Worm (Caenorhabditis elegans) whole organism, young adult: ENCODE measurements around the gene F43C9.1.

Source experiments
- B0336.3 ChIP-seq: fragments of 200-800 bp; sonication (Bioruptor generic); IDR thresholded peaks from 2 replicates; pipeline ENCODE4 v1.3.6; 2022; ENCODE audit warnings: missing genetic modification characterization, missing compliant biosample characterization
- F10E7.11 ChIP-seq: sonication (generic microtip); optimal IDR thresholded peaks from 2 replicates; lab custom pipeline; 2017; ENCODE audit warnings: mild to moderate bottlenecking, missing genetic modification characterization, moderate library complexity, missing compliant biosample characterization
- F22D6.2 ChIP-seq: sonication (generic microtip); optimal IDR thresholded peaks from 2 replicates; lab custom pipeline; 2016; ENCODE audit warnings: mild to moderate bottlenecking, missing genetic modification characterization, missing compliant biosample characterization
- T07F8.4 ChIP-seq: sonication (generic microtip); optimal IDR thresholded peaks from 2 replicates; lab custom pipeline; 2016; ENCODE audit warnings: mild to moderate bottlenecking, missing genetic modification characterization, moderate library complexity, missing compliant biosample characterization
- Y53F4B.3 ChIP-seq: fragments of 200-800 bp; sonication (Bioruptor generic); IDR thresholded peaks from 2 replicates; pipeline ENCODE4 v1.3.6; 2022; ENCODE audit warnings: missing genetic modification reagents, missing genetic modification characterization, missing compliant biosample characterization
- ZK185.1 ChIP-seq: sonication (generic microtip); optimal IDR thresholded peaks from 2 replicates; lab custom pipeline; 2016; ENCODE audit warnings: mild to moderate bottlenecking, missing genetic modification characterization, missing compliant biosample characterization; ENCODE audit not compliant: poor library complexity, severe bottlenecking
- akir-1 ChIP-seq: fragments of 200-800 bp; sonication (Bioruptor generic); optimal IDR thresholded peaks from 2 replicates; lab custom pipeline; 2018; ENCODE audit warnings: mild to moderate bottlenecking, missing genetic modification characterization, moderate library complexity, missing compliant biosample characterization
- aptf-2 ChIP-seq: fragments of 200-800 bp; sonication (Bioruptor generic); conservative IDR thresholded peaks from 2 replicates; pipeline ENCODE4 v1.3.6; 2022; ENCODE audit warnings: missing genetic modification reagents, missing genetic modification characterization, missing compliant biosample characterization
- atf-7 ChIP-seq: sonication (generic microtip); optimal IDR thresholded peaks from 2 replicates; lab custom pipeline; 2017; ENCODE audit warnings: mild to moderate bottlenecking, missing genetic modification characterization, missing compliant biosample characterization
- ccch-3 ChIP-seq: fragments of 200-800 bp; sonication (Bioruptor generic); optimal IDR thresholded peaks from 2 replicates; lab custom pipeline; 2018; ENCODE audit warnings: mild to moderate bottlenecking, missing genetic modification characterization, missing compliant biosample characterization
- cebp-1 ChIP-seq, 2 experiments: fragments of 200-800 bp in 1 of 2; sonication (Bioruptor generic) in 1 of 2; sonication (generic microtip) in 1 of 2; IDR thresholded peaks in 1 of 2; optimal IDR thresholded peaks in 1 of 2; 2 replicates each; pipeline versions ENCODE4 v1.3.6 to Lab custom; 2017 to 2022; ENCODE audit warnings: missing compliant biosample characterization in 2 of 2, missing genetic modification characterization in 2 of 2, mild to moderate bottlenecking in 1 of 2, missing genetic modification reagents in 1 of 2, moderate library complexity in 1 of 2
- ceh-40 ChIP-seq: fragments of 200-800 bp; sonication (Bioruptor generic); IDR thresholded peaks from 2 replicates; pipeline ENCODE4 v1.3.6; 2022; ENCODE audit warnings: missing genetic modification characterization, missing compliant biosample characterization
- dox-1 ChIP-seq: fragments of 200-800 bp; sonication (Bioruptor generic); IDR thresholded peaks from 2 replicates; pipeline ENCODE4 v1.3.6; 2022; ENCODE audit warnings: missing genetic modification reagents, missing genetic modification characterization, missing compliant biosample characterization
- dpl-1 ChIP-seq: fragments of 150-350 bp; optimal IDR thresholded peaks from 2 replicates; lab custom pipeline; 2014; ENCODE audit warnings: missing biosample characterization, missing genetic modification reagents, missing genetic modification characterization
- egl-18 ChIP-seq: fragments of 200-800 bp; sonication (Bioruptor generic); IDR thresholded peaks from 2 replicates; pipeline ENCODE4 v1.3.6; 2022; ENCODE audit warnings: missing genetic modification reagents, missing genetic modification characterization, missing compliant biosample characterization
- egl-44 ChIP-seq: fragments of 200-800 bp; sonication (Bioruptor generic); IDR thresholded peaks from 2 replicates; pipeline ENCODE4 v1.3.6; 2022; ENCODE audit warnings: missing genetic modification reagents, missing genetic modification characterization, missing compliant biosample characterization
- egrh-3 ChIP-seq: fragments of 200-800 bp; sonication (Bioruptor generic); IDR thresholded peaks from 2 replicates; pipeline ENCODE4 v1.3.6; 2022; ENCODE audit warnings: missing genetic modification reagents, missing genetic modification characterization, missing compliant biosample characterization
- ets-4 ChIP-seq: fragments of 200-800 bp; sonication (Bioruptor generic); optimal IDR thresholded peaks from 2 replicates; lab custom pipeline; 2018; ENCODE audit warnings: mild to moderate bottlenecking, missing genetic modification characterization, missing compliant biosample characterization
- hlh-26 ChIP-seq: fragments of 200-800 bp; sonication (Bioruptor generic); conservative IDR thresholded peaks from 2 replicates; pipeline ENCODE4 v1.3.6; 2022; ENCODE audit warnings: missing genetic modification reagents, missing genetic modification characterization, missing compliant biosample characterization
- hmg-1.2 ChIP-seq: fragments of 200-800 bp; sonication (Bioruptor generic); IDR thresholded peaks from 2 replicates; pipeline ENCODE4 v1.3.6; 2022; ENCODE audit warnings: missing genetic modification reagents, missing genetic modification characterization, missing compliant biosample characterization
- let-526 ChIP-seq: fragments of 200-800 bp; sonication (Bioruptor generic); IDR thresholded peaks from 2 replicates; pipeline ENCODE4 v1.3.6; 2022; ENCODE audit warnings: missing genetic modification reagents, missing genetic modification characterization, missing compliant biosample characterization
- let-607 ChIP-seq, 2 experiments: fragments of 200-800 bp in 1 of 2; sonication (Bioruptor generic) in 1 of 2; sonication (generic microtip) in 1 of 2; optimal IDR thresholded peaks; 2 replicates each; lab custom pipeline; 2016 to 2018; ENCODE audit warnings: mild to moderate bottlenecking in 2 of 2, missing compliant biosample characterization in 2 of 2, missing genetic modification characterization in 2 of 2, moderate library complexity in 2 of 2, missing genotype in 1 of 2
- lin-26 ChIP-seq: fragments of 200-800 bp; sonication (Bioruptor generic); IDR thresholded peaks from 2 replicates; pipeline ENCODE4 v1.3.6; 2022; ENCODE audit warnings: missing genetic modification reagents, missing genetic modification characterization, missing compliant biosample characterization
- lin-35 ChIP-seq, 3 experiments: fragments of 150-350 bp in 2 of 3; sonication (generic microtip) in 1 of 3; optimal IDR thresholded peaks; 2 replicates each; lab custom pipeline; 2014 to 2018; ENCODE audit warnings: missing biosample characterization in 3 of 3, missing genetic modification characterization in 3 of 3, missing genetic modification reagents in 3 of 3
- lin-40 ChIP-seq: sonication (generic microtip); optimal IDR thresholded peaks from 2 replicates; lab custom pipeline; 2016; ENCODE audit warnings: missing genetic modification characterization, mild to moderate bottlenecking, missing compliant biosample characterization, missing genotype, missing genetic modification reagents
- lir-1 ChIP-seq: fragments of 200-800 bp; sonication (Bioruptor generic); conservative IDR thresholded peaks from 2 replicates; pipeline ENCODE4 v1.3.6; 2022; ENCODE audit warnings: missing genetic modification reagents, missing genetic modification characterization, missing compliant biosample characterization
- madf-10 ChIP-seq: sonication (generic microtip); optimal IDR thresholded peaks from 2 replicates; lab custom pipeline; 2016; ENCODE audit warnings: mild to moderate bottlenecking, missing genetic modification characterization, missing compliant biosample characterization
- madf-6 ChIP-seq: fragments of 200-800 bp; sonication (Bioruptor generic); IDR thresholded peaks from 2 replicates; pipeline ENCODE4 v1.3.6; 2022; ENCODE audit warnings: missing genetic modification reagents, missing genetic modification characterization, missing compliant biosample characterization
- nfyb-1 ChIP-seq: fragments of 200-800 bp; sonication (Bioruptor generic); IDR thresholded peaks from 2 replicates; pipeline ENCODE4 v1.3.6; 2022; ENCODE audit warnings: missing genetic modification reagents, missing genetic modification characterization, missing compliant biosample characterization
- nhr-120 ChIP-seq: fragments of 200-800 bp; sonication (Bioruptor generic); IDR thresholded peaks from 2 replicates; pipeline ENCODE4 v1.3.6; 2022; ENCODE audit warnings: missing genetic modification characterization, missing compliant biosample characterization
- nhr-179 ChIP-seq: sonication (generic microtip); optimal IDR thresholded peaks from 2 replicates; lab custom pipeline; 2016; ENCODE audit warnings: mild to moderate bottlenecking, missing genetic modification characterization, missing compliant biosample characterization
- nhr-80 ChIP-seq: sonication (generic microtip); optimal IDR thresholded peaks from 2 replicates; lab custom pipeline; 2016; ENCODE audit warnings: missing genetic modification characterization, missing compliant biosample characterization
- nhr-90 ChIP-seq: sonication (generic microtip); optimal IDR thresholded peaks from 2 replicates; lab custom pipeline; 2016; ENCODE audit warnings: missing genotype, mild to moderate bottlenecking, missing genetic modification characterization, missing compliant biosample characterization
- snpc-3.4 ChIP-seq: sonication (generic microtip); optimal IDR thresholded peaks from 2 replicates; lab custom pipeline; 2017; ENCODE audit warnings: missing genetic modification characterization, mild to moderate bottlenecking, missing compliant biosample characterization, antibody characterized with exemption, moderate library complexity, missing genotype, missing genetic modification reagents
- somi-1 ChIP-seq: fragments of 200-800 bp; sonication (Bioruptor generic); optimal IDR thresholded peaks from 2 replicates; lab custom pipeline; 2018; ENCODE audit warnings: mild to moderate bottlenecking, missing genetic modification characterization, missing compliant biosample characterization
- tbp1 ChIP-seq: fragments of 200-800 bp; sonication (Bioruptor generic); optimal IDR thresholded peaks from 2 replicates; lab custom pipeline; 2018; ENCODE audit warnings: mild to moderate bottlenecking, missing genetic modification characterization, missing compliant biosample characterization
- tbx-9 ChIP-seq: sonication (generic microtip); optimal IDR thresholded peaks from 2 replicates; lab custom pipeline; 2016; ENCODE audit warnings: borderline replicate concordance, missing genetic modification characterization, inconsistent platforms, missing compliant biosample characterization
- tlf-1 ChIP-seq: fragments of 200-800 bp; sonication (Bioruptor generic); optimal IDR thresholded peaks from 2 replicates; lab custom pipeline; 2018; ENCODE audit warnings: mild to moderate bottlenecking, missing genetic modification characterization, missing compliant biosample characterization
- unc-62 ChIP-seq: fragments of 150-350 bp; optimal IDR thresholded peaks from 2 replicates; lab custom pipeline; 2014; ENCODE audit warnings: missing biosample characterization, missing genetic modification reagents, missing genetic modification characterization
- xnd-1 ChIP-seq: sonication (generic microtip); optimal IDR thresholded peaks from 2 replicates; lab custom pipeline; 2016; ENCODE audit warnings: missing genotype, missing genetic modification reagents, missing genetic modification characterization, missing compliant biosample characterization
- ztf-22 ChIP-seq: fragments of 200-800 bp; sonication (Bioruptor generic); optimal IDR thresholded peaks from 2 replicates; lab custom pipeline; 2018; ENCODE audit warnings: mild to moderate bottlenecking, missing genetic modification characterization, moderate library complexity, missing compliant biosample characterization
- ztf-25 ChIP-seq: fragments of 200-800 bp; sonication (Bioruptor generic); IDR thresholded peaks from 2 replicates; pipeline ENCODE4 v1.3.6; 2022; ENCODE audit warnings: missing genetic modification reagents, missing genetic modification characterization, missing compliant biosample characterization
- ztf-28 ChIP-seq: fragments of 200-800 bp; sonication (Bioruptor generic); IDR thresholded peaks from 2 replicates; pipeline ENCODE4 v1.3.6; 2022; ENCODE audit warnings: missing genetic modification reagents, missing genetic modification characterization, missing compliant biosample characterization

The F43C9.1 gene

ce11 chrX:4790614-4791013 is 2.5 kb upstream of the F43C9.1 start:
- TF ChIP-seq T07F8.4 (tag; lab: Kevin White, UChicago) (no peak), madf-6 (GFP tag; lab: Robert Waterston, UW) (no peak), aptf-2 (GFP tag; lab: Robert Waterston, UW) (no peak), F22D6.2 (no peak), ztf-25 (no peak), let-526 (GFP tag; lab: Robert Waterston, UW) (no peak), xnd-1 (tag; lab: Kevin White, UChicago) (no peak), dox-1 (GFP tag; lab: Robert Waterston, UW) (no peak), snpc-3.4 (no peak), nhr-179 (tag; lab: Kevin White, UChicago) (no peak), madf-10 (no peak), egl-18 (GFP tag; lab: Robert Waterston, UW) (no peak), hlh-26 (GFP tag; lab: Robert Waterston, UW) (no peak), dpl-1 (no peak), ccch-3 (GFP tag; lab: Kevin White, UChicago) (no peak), akir-1 (no peak), somi-1 (GFP tag; lab: Kevin White, UChicago) (no peak), F10E7.11 (tag; lab: Kevin White, UChicago) (no peak), lin-35 (GFP tag; optimal IDR thresholded peaks at IDR 0.05; lab: Kevin White, UChicago) (no peak)

ce11 chrX:4794062-4794461 is 983 bp downstream of the F43C9.1 start:
- TF ChIP-seq nhr-90 (tag; lab: Kevin White, UChicago), result peak; percentile 51
- peak; percentile 22; the same call in 1 of the 2 replicates for TF ChIP-seq lir-1 (GFP tag; lab: Robert Waterston, UW)
- TF ChIP-seq lin-35 (GFP tag; optimal IDR thresholded peaks at IDR 0.05; lab: Kevin White, UChicago), result no peak
- no peak for TF ChIP-seq tbx-9
- TF ChIP-seq B0336.3 (GFP tag; lab: Robert Waterston, UW), result peak; percentile 68
- peak; percentile 41 for TF ChIP-seq tbp1 (GFP tag; lab: Kevin White, UChicago)
- peak; percentile 2 for TF ChIP-seq ZK185.1
- no peak for TF ChIP-seq nhr-120 (GFP tag; lab: Robert Waterston, UW)
- TF ChIP-seq nfyb-1, result peak; percentile 65; the same call in 1 of the 2 replicates
- no peak for TF ChIP-seq snpc-3.4
- TF ChIP-seq atf-7 (tag; lab: Kevin White, UChicago), result peak; percentile 79
- peak; percentile 61 for TF ChIP-seq dox-1 (GFP tag; lab: Robert Waterston, UW)
- peak; percentile 36 for TF ChIP-seq madf-10
- TF ChIP-seq ztf-22 (GFP tag; lab: Kevin White, UChicago), result peak; percentile 89
- TF ChIP-seq egrh-3, result no peak
- 0 out of 2 replicates have a peak, but pooled peaks have one; percentile 28 for TF ChIP-seq egl-44 (GFP tag; lab: Robert Waterston, UW)
- peak; percentile 47 for TF ChIP-seq hmg-1.2 (GFP tag; lab: Robert Waterston, UW)
- peak; percentile 96 for TF ChIP-seq nhr-80 (tag; lab: Kevin White, UChicago)
- peak in 1 of 2 experiments; percentile 72 for TF ChIP-seq let-607 (tag; optimal IDR thresholded peaks at IDR 0.05; lab: Kevin White, UChicago)
- 0 out of 2 replicates have a peak, but pooled peaks have one; percentile 23 for TF ChIP-seq cebp-1 (GFP tag; IDR thresholded peaks at IDR 0.05; lab: Robert Waterston, UW)
- peak; percentile 65 for TF ChIP-seq cebp-1 (tag; optimal IDR thresholded peaks at IDR 0.05; lab: Kevin White, UChicago)
- no peak for TF ChIP-seq Y53F4B.3 (GFP tag; lab: Robert Waterston, UW)
- TF ChIP-seq lin-40 (tag; lab: Kevin White, UChicago), result peak; percentile 5
- peak; percentile 12 for TF ChIP-seq tlf-1 (GFP tag; lab: Kevin White, UChicago)
- TF ChIP-seq unc-62 (GFP tag; lab: Kevin White, UChicago), result peak; percentile 81
- TF ChIP-seq ztf-28 (GFP tag; lab: Robert Waterston, UW), result no peak
- TF ChIP-seq ets-4, result peak; percentile 31
- no peak for TF ChIP-seq ceh-40
- TF ChIP-seq lin-26, result no peak
- TF ChIP-seq, all 124 proteins: peak for 19
